Worm (Caenorhabditis elegans): Measurements from ENCODE around the gene sfxn-1.4.

Gene sfxn-1.4

DNA sequence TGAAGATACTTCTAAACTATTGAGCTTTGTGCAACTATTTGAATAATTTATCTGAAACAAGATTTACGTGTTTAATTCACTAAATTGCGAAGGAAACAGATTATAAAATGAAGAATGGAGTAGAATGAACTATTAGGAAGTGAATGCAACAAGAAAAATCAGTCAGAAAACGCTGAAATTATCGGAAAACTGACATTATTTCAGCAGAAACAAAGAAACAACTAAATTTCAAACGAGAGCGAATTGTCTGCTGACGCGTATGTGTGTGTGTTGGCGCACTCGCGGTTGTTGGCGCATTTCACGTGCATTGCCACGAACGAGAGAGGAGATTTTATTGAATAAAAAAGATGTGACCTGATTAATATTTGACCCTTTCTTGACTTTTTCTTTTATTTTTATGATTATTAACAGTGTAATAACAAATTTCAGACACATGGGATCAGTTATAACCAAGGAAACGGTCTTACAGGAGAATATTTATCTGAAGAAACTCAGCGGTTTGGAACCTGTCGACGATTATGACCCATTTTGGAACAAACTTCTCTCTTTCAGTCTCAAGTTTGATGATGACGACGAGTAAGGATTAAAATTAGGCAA, 5.1 kb downstream of the sfxn-1.4 start, which contains the start of the genes trr-1 and C47D12.2 (continued):
- TF ChIP-seq lag-1 (GFP tag; IDR thresholded peaks at IDR 0.05) (no peak), lin-40 (tag; optimal IDR thresholded peaks at IDR 0.05) (no peak), lsy-27 (tag; optimal IDR thresholded peaks at IDR 0.05; ENCODE audit: borderline replicate concordance, insufficient read depth) (no peak), dpl-1 (GFP tag; optimal IDR thresholded peaks at IDR 0.05) (peak; percentile 56), ztf-25 (GFP tag; IDR thresholded peaks at IDR 0.05) (no peak), tbx-9 (tag; optimal IDR thresholded peaks at IDR 0.05; ENCODE audit: borderline replicate concordance) (no peak), hlh-26 (GFP tag; conservative IDR thresholded peaks at IDR 0.05) (no peak), dox-1 (GFP tag; IDR thresholded peaks at IDR 0.05) (peak; percentile 82), lir-1 (GFP tag; conservative IDR thresholded peaks at IDR 0.05) (no peak), F33H1.4 (GFP tag; IDR thresholded peaks at IDR 0.05) (peak; percentile 50), lin-26 (GFP tag; IDR thresholded peaks at IDR 0.05) (no peak), C17E4.6 (GFP tag; IDR thresholded peaks at IDR 0.05) (no peak), gei-17 (GFP tag; optimal IDR thresholded peaks at IDR 0.05) (no peak), nhr-120 (GFP tag; IDR thresholded peaks at IDR 0.05) (no peak), F37B4.10 (GFP tag; IDR thresholded peaks at IDR 0.05) (no peak), B0035.1 (tag; optimal IDR thresholded peaks at IDR 0.05) (no peak), rcor-1 (GFP tag; IDR thresholded peaks at IDR 0.05) (peak; percentile 32; the same call in 1 of the 2 replicates), attf-6 (GFP tag; IDR thresholded peaks at IDR 0.05) (no peak), repo-1 (tag; optimal IDR thresholded peaks at IDR 0.05) (no peak), zim-3 (tag; optimal IDR thresholded peaks at IDR 0.05) (no peak), snpc-1.1 (tag; optimal IDR thresholded peaks at IDR 0.05; ENCODE audit: insufficient read depth) (no peak), lsl-1 (GFP tag; optimal IDR thresholded peaks at IDR 0.05) (peak; percentile 68), F39B2.1 (GFP tag; IDR thresholded peaks at IDR 0.05) (no peak), let-607 (tag; optimal IDR thresholded peaks at IDR 0.05) (no peak), ekl-4 (GFP tag; IDR thresholded peaks at IDR 0.05) (no peak), F22D6.2 (tag; optimal IDR thresholded peaks at IDR 0.05) (no peak), tlf-1 (GFP tag; optimal IDR thresholded peaks at IDR 0.05) (peak; percentile 32), nhr-179 (tag; optimal IDR thresholded peaks at IDR 0.05) (no peak), cebp-2 (GFP tag; IDR thresholded peaks at IDR 0.05) (no peak), ztf-22 (GFP tag; optimal IDR thresholded peaks at IDR 0.05) (no peak)

DNA sequence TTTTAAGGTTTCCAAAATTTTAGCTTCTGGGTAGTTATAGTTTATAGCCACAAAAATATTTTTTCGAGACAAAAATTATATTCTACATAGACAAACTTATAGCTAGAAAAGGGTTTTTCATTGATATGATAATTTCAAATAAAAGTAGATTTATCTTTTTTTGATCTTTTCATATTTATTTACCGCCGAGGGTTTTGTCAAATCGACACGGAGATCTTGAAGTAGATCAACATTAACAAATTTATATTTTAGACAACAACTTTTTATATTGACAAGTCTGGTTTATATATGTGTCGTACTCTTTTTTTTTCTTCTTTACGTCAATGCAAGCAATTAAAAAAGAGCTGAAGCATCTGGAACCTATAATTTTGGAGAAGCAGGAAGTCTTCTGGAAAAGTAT, 22.2 kb downstream of the sfxn-1.4 start:
- TF ChIP-seq dox-1 (GFP tag; IDR thresholded peaks at IDR 0.05) = no peak
- TF ChIP-seq efl-1 (GFP tag; optimal IDR thresholded peaks at IDR 0.05) = peak; percentile 70
- peak; percentile 74 for TF ChIP-seq madf-6 (GFP tag; IDR thresholded peaks at IDR 0.05)
- TF ChIP-seq madf-8 (GFP tag; conservative IDR thresholded peaks at IDR 0.05) = peak; percentile 55

DNA sequence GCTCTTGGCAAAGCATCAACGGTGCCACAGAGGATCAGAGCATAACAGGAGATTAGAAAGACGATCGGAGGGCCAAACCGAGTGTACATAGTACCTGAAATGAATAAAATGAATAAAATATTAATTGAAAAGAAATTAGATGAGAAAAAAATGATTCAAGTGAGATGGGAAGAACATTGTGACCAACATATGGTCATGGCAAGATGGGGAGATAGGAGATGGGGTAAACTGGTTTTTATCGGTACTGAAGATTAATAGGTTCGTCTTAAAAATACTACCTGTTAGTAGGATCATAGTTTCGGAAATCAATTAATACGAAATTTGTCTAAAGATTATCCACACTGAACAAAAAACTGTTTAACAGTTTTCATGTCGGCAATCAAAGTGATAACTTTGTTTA, 24.0 kb downstream of the sfxn-1.4 start, which contains the start of gene nep-1:
Gene nep-1, minus strand, starts transcription at position 101 of the 400 bp plus-strand sequence.
- TF ChIP-seq egrh-3 (GFP tag; IDR thresholded peaks at IDR 0.05) (no peak), atf-7 (tag; optimal IDR thresholded peaks at IDR 0.05) (no peak), rcor-1 (GFP tag; IDR thresholded peaks at IDR 0.05) (no peak), lin-54 (GFP tag; optimal IDR thresholded peaks at IDR 0.05) (no peak), F10E7.11 (tag; optimal IDR thresholded peaks at IDR 0.05) (no peak), hrde-1 (tag; optimal IDR thresholded peaks at IDR 0.05; ENCODE audit: borderline replicate concordance) (no peak)

Measured in whole organism, young adult.